Worm (Caenorhabditis elegans): ENCODE data around the gene F32D8.15.
A peak's percentile ranks its signal among the peaks of the same experiment; 100 is the strongest.

F32D8.15 gene

DNA sequence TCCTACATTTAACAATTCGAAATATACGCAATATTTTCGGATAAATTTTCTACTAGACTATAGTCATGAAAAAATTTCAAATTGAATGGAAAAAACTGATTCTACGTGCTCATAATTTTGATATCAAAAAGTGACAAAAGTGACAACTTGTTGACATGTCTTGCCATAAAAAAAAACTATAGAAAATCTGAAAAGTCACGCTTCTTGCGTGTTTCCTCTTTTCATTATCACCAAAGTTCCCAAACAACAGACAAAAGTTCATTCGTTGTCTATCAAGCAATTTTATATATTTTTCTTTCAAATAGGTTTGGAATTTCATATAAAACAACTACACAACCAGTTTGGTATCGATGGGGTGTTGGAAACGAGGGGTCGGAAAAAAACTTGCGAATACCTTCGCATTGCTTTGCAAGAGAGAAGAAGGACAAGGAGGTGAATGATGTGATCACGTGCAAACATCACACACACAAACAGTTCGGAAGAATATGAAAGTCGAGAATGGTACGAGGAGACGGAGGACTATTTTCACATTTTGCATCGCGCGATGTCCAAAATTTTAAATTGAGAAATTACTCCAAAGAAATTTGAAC, 44.7 kb upstream of the F32D8.15 start:
- TF ChIP-seq hlh-30 (tag; optimal IDR thresholded peaks at IDR 0.05; ENCODE audit: insufficient read depth) (peak; percentile 1), ceh-45 (GFP tag; IDR thresholded peaks at IDR 0.05) (no peak), ceh-31 (tag; optimal IDR thresholded peaks at IDR 0.05) (no peak)

- TF ChIP-seq sox-2 (GFP tag; IDR thresholded peaks at IDR 0.05) (no peak), Y22D7AL.16 (tag; optimal IDR thresholded peaks at IDR 0.05) (no peak), ceh-31 (tag; optimal IDR thresholded peaks at IDR 0.05) (no peak), pros-1 (tag; optimal IDR thresholded peaks at IDR 0.05) (no peak), dmd-4 (tag; optimal IDR thresholded peaks at IDR 0.05; ENCODE audit: borderline replicate concordance) (no peak), zip-5 (tag; optimal IDR thresholded peaks at IDR 0.05) (no peak), tbx-7 (tag; optimal IDR thresholded peaks at IDR 0.05) (no peak), ztf-16 (tag; optimal IDR thresholded peaks at IDR 0.05) (no peak), che-1 (tag; optimal IDR thresholded peaks at IDR 0.05) (no peak), dve-1 (tag; optimal IDR thresholded peaks at IDR 0.05) (no peak), nhr-11 (tag; optimal IDR thresholded peaks at IDR 0.05) (no peak), madf-2 (tag; optimal IDR thresholded peaks at IDR 0.05) (no peak), ceh-6 (GFP tag; optimal IDR thresholded peaks at IDR 0.05) (no peak), unc-42 (tag; optimal IDR thresholded peaks at IDR 0.05) (no peak), fkh-6 (tag; optimal IDR thresholded peaks at IDR 0.05) (no peak), eyg-1 (tag; optimal IDR thresholded peaks at IDR 0.05) (no peak), unc-55 (GFP tag; optimal IDR thresholded peaks at IDR 0.05) (no peak)
Observed at ce11 chrV:10859775-10860174, 44.1 kb upstream of the F32D8.15 start.

ce11 chrV:10860526-10861037, 43.3 kb upstream of the F32D8.15 start:
- no peak for TF ChIP-seq ceh-18 (tag; optimal IDR thresholded peaks at IDR 0.05)
- TF ChIP-seq npax-4 (tag; optimal IDR thresholded peaks at IDR 0.05): no peak
- no peak for TF ChIP-seq nhr-11 (tag; optimal IDR thresholded peaks at IDR 0.05)
- TF ChIP-seq pag-3 (tag; optimal IDR thresholded peaks at IDR 0.05; ENCODE audit: borderline replicate concordance): no peak
- TF ChIP-seq ceh-22 (tag; optimal IDR thresholded peaks at IDR 0.05): no peak
- TF ChIP-seq lim-6 (tag; optimal IDR thresholded peaks at IDR 0.05): no peak
- no peak for TF ChIP-seq fax-1 (tag; optimal IDR thresholded peaks at IDR 0.05)
- TF ChIP-seq hlh-8 (tag; optimal IDR thresholded peaks at IDR 0.05): no peak
- TF ChIP-seq ceh-24 (tag; optimal IDR thresholded peaks at IDR 0.05): no peak
- no peak for TF ChIP-seq ceh-45 (GFP tag; IDR thresholded peaks at IDR 0.05)
- TF ChIP-seq sox-2 (GFP tag; IDR thresholded peaks at IDR 0.05): no peak
- TF ChIP-seq unc-3 (GFP tag; conservative IDR thresholded peaks at IDR 0.05): no peak
- no peak for TF ChIP-seq unc-3 (tag; optimal IDR thresholded peaks at IDR 0.05)
- TF ChIP-seq unc-55 (GFP tag; optimal IDR thresholded peaks at IDR 0.05): no peak
- no peak for TF ChIP-seq sox-4 (tag; optimal IDR thresholded peaks at IDR 0.05)
- TF ChIP-seq ttx-3 (tag; optimal IDR thresholded peaks at IDR 0.05): no peak
- TF ChIP-seq ceh-48 (tag; optimal IDR thresholded peaks at IDR 0.05): no peak
- no peak for TF ChIP-seq lin-11 (tag; optimal IDR thresholded peaks at IDR 0.05)

ce11 chrV:10861611-10862262, 42.1 kb upstream of the F32D8.15 start:
- peak; percentile 5 for TF ChIP-seq nfya-1 (tag; optimal IDR thresholded peaks at IDR 0.05)
- TF ChIP-seq ceh-48 (tag; optimal IDR thresholded peaks at IDR 0.05): no peak

Data from whole organism, late embryonic.